Worm (Caenorhabditis elegans) whole organism, L3 larva: ENCODE data around the gene srt-32.

Experiments used
- aly-2 ChIP-seq: fragments of 150-350 bp; optimal IDR thresholded peaks from 2 replicates; lab custom pipeline; 2014; ENCODE audit warnings: missing biosample characterization, missing genetic modification characterization
- ama-1 ChIP-seq: fragments of 150-350 bp; optimal IDR thresholded peaks from 2 replicates; lab custom pipeline; 2018
- egl-27 ChIP-seq: sonication (generic microtip); optimal IDR thresholded peaks from 4 replicates; lab custom pipeline; 2017; ENCODE audit warnings: missing biosample characterization, missing genetic modification reagents, missing genetic modification characterization
- eor-1 ChIP-seq, 2 experiments: fragments of 150-350 bp; optimal IDR thresholded peaks; 2 replicates each; lab custom pipeline; 2014 to 2018; ENCODE audit warnings: missing biosample characterization in 2 of 2, missing genetic modification characterization in 2 of 2
- pha-4 ChIP-seq: fragments of 150-350 bp; optimal IDR thresholded peaks from 2 replicates; lab custom pipeline; 2014; ENCODE audit warnings: missing biosample characterization, missing genetic modification reagents, missing genetic modification characterization
- sea-2 ChIP-seq: fragments of 150-350 bp; sonication (generic microtip); optimal IDR thresholded peaks from 4 replicates; lab custom pipeline; 2014; ENCODE audit warnings: missing biosample characterization, missing genetic modification reagents, missing genetic modification characterization
- unc-39 ChIP-seq: sonication (generic microtip); optimal IDR thresholded peaks from 4 replicates; lab custom pipeline; 2017; ENCODE audit warnings: missing biosample characterization, missing genetic modification characterization
- zag-1 ChIP-seq: fragments of 150-350 bp; optimal IDR thresholded peaks from 2 replicates; lab custom pipeline; 2014; ENCODE audit warnings: missing biosample characterization, missing genetic modification characterization
- ztf-11 ChIP-seq: fragments of 150-350 bp; optimal IDR thresholded peaks from 2 replicates; lab custom pipeline; 2014; ENCODE audit warnings: missing biosample characterization, missing genetic modification characterization

ce11 chrV:14595984-14596383 lies 36.6 kb downstream of the srt-32 start:
- TF ChIP-seq pha-4 (tag; lab: Kevin White, UChicago) (no peak), egl-27 (no peak), ama-1 (lab: Kevin White, UChicago) (no peak), aly-2 (tag; lab: Kevin White, UChicago) (no peak), unc-39 (no peak), eor-1 (tag; optimal IDR thresholded peaks at IDR 0.05; lab: Kevin White, UChicago) (no peak), sea-2 (GFP tag; lab: Kevin White, UChicago) (no peak), zag-1 (tag; lab: Kevin White, UChicago) (no peak), ztf-11 (tag; lab: Kevin White, UChicago) (no peak)
